Fruit fly (Drosophila melanogaster) whole organism, embryonic: ENCODE results near the gene Dsor1.
A peak's percentile ranks its signal among the peaks of the same experiment; 100 is the strongest.

Source experiments
- Asciz ChIP-seq: fragments of 200-800 bp; sonication (Bioruptor generic); optimal IDR thresholded peaks from 2 replicates; lab custom pipeline; 2017; ENCODE audit warnings: missing biosample characterization, mild to moderate bottlenecking, missing genetic modification characterization, missing genetic modification reagents
- BEAF-32 ChIP-seq: fragments of 200-800 bp; sonication (Bioruptor generic); optimal IDR thresholded peaks from 3 replicates; lab custom pipeline; 2017; ENCODE audit warnings: missing biosample characterization, missing genetic modification characterization, mild to moderate bottlenecking, moderate library complexity, missing genetic modification reagents
- BtbVII ChIP-seq: fragments of 200-800 bp; sonication (Bioruptor generic); optimal IDR thresholded peaks from 3 replicates; lab custom pipeline; 2017; ENCODE audit warnings: missing biosample characterization, mild to moderate bottlenecking, missing genetic modification characterization
- CG10267 ChIP-seq: fragments of 200-800 bp; sonication (Bioruptor generic); optimal IDR thresholded peaks from 2 replicates; lab custom pipeline; 2018; ENCODE audit warnings: missing biosample characterization, mild to moderate bottlenecking, missing genetic modification characterization, moderate library complexity
- CG11504 ChIP-seq: fragments of 200-800 bp; sonication (Bioruptor generic); optimal IDR thresholded peaks from 3 replicates; lab custom pipeline; 2019; ENCODE audit warnings: missing biosample characterization, mild to moderate bottlenecking, missing genetic modification characterization, moderate library complexity
- CG11560 ChIP-seq: fragments of 200-800 bp; sonication (Bioruptor generic); IDR thresholded peaks from 3 replicates; pipeline ENCODE4 v1.3.6; 2022; ENCODE audit warnings: missing biosample characterization, missing genetic modification characterization
- CG1233 ChIP-seq: fragments of 200-800 bp; sonication (Bioruptor generic); optimal IDR thresholded peaks from 4 replicates; lab custom pipeline; 2018; ENCODE audit warnings: missing biosample characterization, mild to moderate bottlenecking, missing genetic modification characterization
- CG16813 ChIP-seq: fragments of 200-800 bp; sonication (Bioruptor generic); IDR thresholded peaks from 3 replicates; pipeline ENCODE4 v1.3.6; 2022; ENCODE audit warnings: missing biosample characterization, missing genetic modification characterization; ENCODE audit not compliant: partially characterized antibody
- CG17186 ChIP-seq: fragments of 200-800 bp; sonication (Bioruptor generic); optimal IDR thresholded peaks from 3 replicates; lab custom pipeline; 2017; ENCODE audit warnings: missing biosample characterization, missing genetic modification reagents, missing genetic modification characterization
- CG17829 ChIP-seq: fragments of 200-800 bp; optimal IDR thresholded peaks from 2 replicates; lab custom pipeline; 2019; ENCODE audit warnings: missing biosample characterization, mild to moderate bottlenecking, missing genetic modification characterization, moderate library complexity
- CG2116 ChIP-seq: fragments of 200-800 bp; sonication (Bioruptor generic); optimal IDR thresholded peaks from 3 replicates; lab custom pipeline; 2018; ENCODE audit warnings: missing biosample characterization, mild to moderate bottlenecking, missing genetic modification characterization
- CG2712 ChIP-seq: fragments of 200-800 bp; optimal IDR thresholded peaks from 3 replicates; lab custom pipeline; 2019; ENCODE audit warnings: missing biosample characterization, mild to moderate bottlenecking, missing genetic modification characterization, moderate library complexity
- CG30020 ChIP-seq: fragments of 200-800 bp; optimal IDR thresholded peaks from 2 replicates; lab custom pipeline; 2019; ENCODE audit warnings: missing biosample characterization, mild to moderate bottlenecking, missing genetic modification characterization, moderate library complexity
- CG33213 ChIP-seq: fragments of 200-800 bp; sonication (Bioruptor generic); optimal IDR thresholded peaks from 3 replicates; lab custom pipeline; 2016; ENCODE audit warnings: missing biosample characterization, missing genetic modification characterization
- CG34376 ChIP-seq: fragments of 200-800 bp; sonication (Bioruptor generic); optimal IDR thresholded peaks from 2 replicates; lab custom pipeline; 2018; ENCODE audit warnings: missing biosample characterization, mild to moderate bottlenecking, missing genetic modification characterization
- CG3847 ChIP-seq: fragments of 200-800 bp; sonication (Bioruptor generic); IDR thresholded peaks from 2 replicates; pipeline ENCODE4 v1.3.6; 2022; ENCODE audit warnings: missing biosample characterization, missing genetic modification characterization
- CG4617 ChIP-seq: fragments of 200-800 bp; sonication (Bioruptor generic); optimal IDR thresholded peaks from 3 replicates; lab custom pipeline; 2016; ENCODE audit warnings: missing biosample characterization, missing genetic modification characterization, borderline replicate concordance
- CG8290 ChIP-seq, 3 experiments: fragments of 200-800 bp; sonication (Bioruptor generic); optimal IDR thresholded peaks; 2 replicates each; lab custom pipeline; 2016 to 2019; ENCODE audit warnings: missing biosample characterization in 3 of 3, missing genetic modification characterization in 3 of 3, mild to moderate bottlenecking in 2 of 3, moderate library complexity in 1 of 3
- CoRest ChIP-seq: fragments of 200-800 bp; sonication (Bioruptor generic); optimal IDR thresholded peaks from 3 replicates; lab custom pipeline; 2018; ENCODE audit warnings: missing biosample characterization, mild to moderate bottlenecking, missing genetic modification characterization, moderate library complexity
- CrebB ChIP-seq: fragments of 200-800 bp; sonication (Bioruptor generic); optimal IDR thresholded peaks from 3 replicates; lab custom pipeline; 2018; ENCODE audit warnings: missing biosample characterization, mild to moderate bottlenecking, missing genetic modification characterization
- Doc2 ChIP-seq: fragments of 200-800 bp; sonication (Bioruptor generic); IDR thresholded peaks from 2 replicates; pipeline ENCODE4 v1.3.6; 2022; ENCODE audit warnings: missing biosample characterization, missing genetic modification characterization
- E2f2 ChIP-seq: fragments of 200-800 bp; sonication (Bioruptor generic); IDR thresholded peaks from 2 replicates; pipeline ENCODE4 v1.3.6; 2022; ENCODE audit warnings: missing biosample characterization, missing genetic modification characterization
- Eip74EF ChIP-seq, 2 experiments: fragments of 200-800 bp in 1 of 2; fragments of >200 bp in 1 of 2; sonication (Bioruptor generic) in 1 of 2; optimal IDR thresholded peaks; 2 replicates each; lab custom pipeline; 2017 to 2019; ENCODE audit warnings: missing biosample characterization in 2 of 2, missing genetic modification characterization in 2 of 2, mild to moderate bottlenecking in 1 of 2, moderate library complexity in 1 of 2
- HmgZ ChIP-seq: fragments of 200-800 bp; sonication (Bioruptor generic); optimal IDR thresholded peaks from 2 replicates; lab custom pipeline; 2018; ENCODE audit warnings: missing biosample characterization, mild to moderate bottlenecking, missing genetic modification characterization
- Hr51 ChIP-seq, 2 experiments: fragments of 200-800 bp; sonication (Bioruptor generic); optimal IDR thresholded peaks; 2 replicates in 1 of 2; 3 replicates in 1 of 2; lab custom pipeline; 2016 to 2018; ENCODE audit warnings: missing biosample characterization in 2 of 2, missing genetic modification characterization in 2 of 2, mild to moderate bottlenecking in 1 of 2, moderate library complexity in 1 of 2
- Lhr ChIP-seq: fragments of 200-800 bp; sonication (Bioruptor generic); optimal IDR thresholded peaks from 3 replicates; lab custom pipeline; 2017; ENCODE audit warnings: mild to moderate bottlenecking, missing biosample characterization, missing genetic modification reagents, missing genetic modification characterization
- MESR4 ChIP-seq: fragments of 200-800 bp; sonication (Bioruptor generic); optimal IDR thresholded peaks from 2 replicates; lab custom pipeline; 2018; ENCODE audit warnings: missing biosample characterization, mild to moderate bottlenecking, missing genetic modification characterization, moderate library complexity
- Med ChIP-seq: fragments of 200-800 bp; sonication (Bioruptor generic); peaks from one replicate; lab custom pipeline; 2016; ENCODE audit warnings: missing biosample characterization, missing genetic modification characterization, mild to moderate bottlenecking, inconsistent platforms, moderate library complexity
- Myb ChIP-seq: fragments of 200-800 bp; sonication (Bioruptor generic); optimal IDR thresholded peaks from 2 replicates; lab custom pipeline; 2016; ENCODE audit warnings: missing biosample characterization, missing genetic modification characterization
- Scr ChIP-seq: fragments of 200-800 bp; sonication (Bioruptor generic); IDR thresholded peaks from 2 replicates; pipeline ENCODE4 v1.3.6; 2022; ENCODE audit warnings: missing biosample characterization, missing genetic modification characterization; ENCODE audit not compliant: partially characterized antibody
- Usf ChIP-seq: fragments of 200-800 bp; sonication (Bioruptor generic); optimal IDR thresholded peaks from 2 replicates; lab custom pipeline; 2017; ENCODE audit warnings: missing genotype, missing biosample characterization, missing genetic modification characterization
- btn ChIP-seq: fragments of 200-800 bp; sonication (Bioruptor generic); optimal IDR thresholded peaks from 2 replicates; lab custom pipeline; 2016; ENCODE audit warnings: missing biosample characterization, missing genetic modification characterization
- cg ChIP-seq: fragments of 200-800 bp; sonication (Bioruptor generic); optimal IDR thresholded peaks from 3 replicates; lab custom pipeline; 2019; ENCODE audit warnings: missing biosample characterization, mild to moderate bottlenecking, missing genetic modification characterization, moderate library complexity
- crol ChIP-seq: fragments of 200-800 bp; sonication (Bioruptor generic); IDR thresholded peaks from 2 replicates; pipeline ENCODE4 v1.3.6; 2022; ENCODE audit warnings: missing biosample characterization, missing genetic modification characterization
- crp ChIP-seq, 2 experiments: fragments of 200-800 bp; sonication (Bioruptor generic); optimal IDR thresholded peaks; 2 replicates in 1 of 2; 3 replicates in 1 of 2; lab custom pipeline; 2017; ENCODE audit warnings: missing biosample characterization in 2 of 2, missing genetic modification characterization in 2 of 2, mild to moderate bottlenecking in 1 of 2, moderate library complexity in 1 of 2
- ken ChIP-seq: fragments of 200-800 bp; sonication (Bioruptor generic); IDR thresholded peaks from 3 replicates; pipeline ENCODE4 v1.3.6; 2022; ENCODE audit warnings: missing biosample characterization, missing genetic modification characterization
- lab ChIP-seq: fragments of 200-800 bp; sonication (Bioruptor generic); optimal IDR thresholded peaks from 3 replicates; lab custom pipeline; 2017; ENCODE audit warnings: missing biosample characterization, missing genetic modification characterization, mild to moderate bottlenecking, moderate library complexity, missing genetic modification reagents
- nerfin-1 ChIP-seq: fragments of 200-800 bp; sonication (Bioruptor generic); optimal IDR thresholded peaks from 3 replicates; lab custom pipeline; 2019; ENCODE audit warnings: missing biosample characterization, mild to moderate bottlenecking, missing genetic modification characterization, moderate library complexity
- nom ChIP-seq: fragments of 200-800 bp; sonication (Bioruptor generic); optimal IDR thresholded peaks from 2 replicates; lab custom pipeline; 2017; ENCODE audit warnings: missing biosample characterization, missing genetic modification characterization, mild to moderate bottlenecking, moderate library complexity, missing genetic modification reagents
- pan ChIP-seq, 4 experiments: fragments of >200 bp in 3 of 4; fragments of 200-800 bp in 1 of 4; sonication (Bioruptor generic) in 1 of 4; optimal IDR thresholded peaks in 3 of 4; IDR thresholded peaks in 1 of 4; 2 replicates each; pipeline versions ENCODE4 v1.3.6 to Lab custom; 2017 to 2022; ENCODE audit warnings: missing biosample characterization in 2 of 4, missing genetic modification characterization in 2 of 4, mixed read lengths in 1 of 4
- row ChIP-seq: fragments of 200-800 bp; sonication (Bioruptor generic); IDR thresholded peaks from 3 replicates; pipeline ENCODE4 v1.3.6; 2022; ENCODE audit warnings: missing biosample characterization, missing genetic modification characterization
- salm ChIP-seq: fragments of 200-800 bp; sonication (Bioruptor generic); optimal IDR thresholded peaks from 2 replicates; lab custom pipeline; 2018; ENCODE audit warnings: missing biosample characterization, mild to moderate bottlenecking, missing genetic modification characterization
- sd ChIP-seq: fragments of 200-800 bp; sonication (Bioruptor generic); optimal IDR thresholded peaks from 3 replicates; lab custom pipeline; 2018; ENCODE audit warnings: missing biosample characterization, mild to moderate bottlenecking, missing genetic modification characterization, moderate library complexity
- sens ChIP-seq: fragments of 200-800 bp; sonication (Bioruptor generic); peaks from one replicate; lab custom pipeline; 2016; ENCODE audit warnings: missing biosample characterization, missing genetic modification characterization
- sqz ChIP-seq: fragments of 200-800 bp; sonication (Bioruptor generic); optimal IDR thresholded peaks from 3 replicates; lab custom pipeline; 2018; ENCODE audit warnings: missing biosample characterization, mild to moderate bottlenecking, missing genetic modification characterization
- sr ChIP-seq: fragments of 200-800 bp; sonication (Bioruptor generic); IDR thresholded peaks from 3 replicates; pipeline ENCODE4 v1.3.6; 2022; ENCODE audit warnings: missing biosample characterization, missing genetic modification characterization
- trem ChIP-seq: fragments of 200-800 bp; optimal IDR thresholded peaks from 3 replicates; lab custom pipeline; 2019; ENCODE audit warnings: missing biosample characterization, mild to moderate bottlenecking, missing genetic modification characterization, moderate library complexity

Dsor1 gene

DNA sequence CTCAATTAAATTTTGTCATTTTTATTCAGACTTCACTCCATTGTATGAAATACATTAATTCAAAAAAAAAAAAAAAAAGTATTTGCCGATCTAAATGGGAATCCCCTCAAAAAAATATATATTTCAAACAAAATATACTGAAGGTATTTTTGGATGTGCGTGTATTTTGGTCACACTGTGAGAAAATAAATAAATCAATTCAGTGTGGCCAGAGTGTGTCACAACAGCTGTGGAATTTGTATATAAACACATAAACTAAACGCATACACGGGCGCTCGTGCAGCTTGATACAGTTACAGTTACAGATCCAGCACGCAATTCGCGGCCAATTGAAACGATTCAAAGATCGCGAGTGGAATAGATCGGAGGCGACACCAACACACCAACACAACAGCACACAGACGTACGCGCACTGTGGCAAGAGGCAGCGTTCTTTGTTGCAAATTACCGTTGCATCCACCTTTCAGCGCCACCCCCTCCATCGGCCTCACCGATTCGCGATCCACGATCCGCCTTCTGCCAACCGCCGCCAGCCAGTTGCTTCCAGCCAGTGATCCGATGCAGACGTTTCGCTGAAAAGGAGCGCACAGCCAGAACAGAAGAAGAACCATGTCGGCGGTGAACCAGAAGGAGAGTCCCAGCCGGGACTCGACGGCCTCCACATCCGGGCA, 3.2 kb downstream of the Dsor1 start, which contains the start of gene CG17754:
Gene CG17754, plus strand, starts transcription at position 260 of the 671 bp plus-strand sequence.
- TF ChIP-seq CG11504 (tag; lab: Kevin White, UChicago) (peak; percentile 40), nom (GFP tag; lab: Kevin White, UChicago) (peak; percentile 48), CG3847 (GFP tag; lab: Robert Waterston, UW) (peak; percentile 38), CG2116 (peak; percentile 27), CG16813 (GFP tag; lab: Robert Waterston, UW) (peak; percentile 19; the same call in 1 of the 3 replicates), crol (GFP tag; lab: Robert Waterston, UW) (peak; percentile 35; the same call in 1 of the 2 replicates), CG33213 (GFP tag; lab: Kevin White, UChicago) (peak; percentile 35), CrebB (tag; lab: Kevin White, UChicago) (no peak), CG17829 (tag; lab: Kevin White, UChicago) (peak; percentile 0), trem (peak; percentile 29), E2f2 (peak; percentile 57), CG11560 (no peak), crp (GFP tag; optimal IDR thresholded peaks at IDR 0.05; lab: Kevin White, UChicago) (peak; percentile 21 to 83), Lhr (GFP tag; lab: Kevin White, UChicago) (peak; percentile 59), cg (GFP tag; lab: Kevin White, UChicago) (peak; percentile 43), Med (GFP tag; lab: Kevin White, UChicago) (peak; percentile 69), Usf (GFP tag; lab: Kevin White, UChicago) (no peak), sens (peak; percentile 6), CG30020 (tag; lab: Kevin White, UChicago) (peak; percentile 17), lab (GFP tag; lab: Kevin White, UChicago) (no peak), CG2712 (tag; lab: Kevin White, UChicago) (peak; percentile 13), Eip74EF (GFP tag; optimal IDR thresholded peaks at IDR 0.05; lab: Kevin White, UChicago) (no peak), nerfin-1 (tag; lab: Kevin White, UChicago) (peak; percentile 83), Hr51 (GFP tag; optimal IDR thresholded peaks at IDR 0.05; lab: Kevin White, UChicago) (no peak), CG17186 (GFP tag; lab: Kevin White, UChicago) (no peak), CG8290 (GFP tag; optimal IDR thresholded peaks at IDR 0.05; lab: Kevin White, UChicago) (peak; percentile 9), CG8290 (tag; optimal IDR thresholded peaks at IDR 0.05; lab: Kevin White, UChicago) (no peak), CG10267 (tag; lab: Kevin White, UChicago) (peak; percentile 14), salm (tag; lab: Kevin White, UChicago) (no peak), HmgZ (tag; lab: Kevin White, UChicago) (peak; percentile 2), BEAF-32 (GFP tag; lab: Kevin White, UChicago) (peak; percentile 31), CoRest (tag; lab: Kevin White, UChicago) (peak; percentile 79), Myb (no peak), MESR4 (GFP tag; lab: Kevin White, UChicago) (peak; percentile 50), BtbVII (GFP tag; lab: Kevin White, UChicago) (no peak), sqz (GFP tag; lab: Kevin White, UChicago) (peak; percentile 52), row (GFP tag; lab: Robert Waterston, UW) (peak; percentile 34; the same call in 1 of the 3 replicates), btn (GFP tag; lab: Kevin White, UChicago) (no peak), sr (GFP tag; lab: Robert Waterston, UW) (no peak), CG4617 (GFP tag; lab: Kevin White, UChicago) (peak; percentile 16), sd (tag; lab: Kevin White, UChicago) (peak; percentile 85), ken (GFP tag; lab: Robert Waterston, UW) (no peak), Doc2 (GFP tag; lab: Robert Waterston, UW) (no peak), CG34376 (GFP tag; lab: Kevin White, UChicago) (no peak), Scr (GFP tag; lab: Robert Waterston, UW) (no peak), CG1233 (GFP tag; lab: Kevin White, UChicago) (no peak), pan (optimal IDR thresholded peaks at IDR 0.05; lab: Kevin White, UChicago) (no peak), pan (GFP tag; optimal IDR thresholded peaks at IDR 0.05 in 1 of 2, IDR thresholded peaks at IDR 0.05 in 1 of 2) (no peak), Asciz (no peak)
